Worm (Caenorhabditis elegans) whole organism, midembryonic: ENCODE measurements around the gene saps-1.

ENCODE experiments used
- flt-1 ChIP-seq: fragments of 200-800 bp; sonication (Bioruptor generic); IDR thresholded peaks from 2 replicates; pipeline ENCODE4 v1.3.6; 2022; ENCODE audit warnings: missing genetic modification characterization, missing compliant biosample characterization
- ztf-23 ChIP-seq: fragments of 200-800 bp; sonication (Bioruptor generic); IDR thresholded peaks from 2 replicates; pipeline ENCODE4 v1.3.6; 2022; ENCODE audit warnings: missing genetic modification reagents, missing genetic modification characterization, missing compliant biosample characterization

DNA sequence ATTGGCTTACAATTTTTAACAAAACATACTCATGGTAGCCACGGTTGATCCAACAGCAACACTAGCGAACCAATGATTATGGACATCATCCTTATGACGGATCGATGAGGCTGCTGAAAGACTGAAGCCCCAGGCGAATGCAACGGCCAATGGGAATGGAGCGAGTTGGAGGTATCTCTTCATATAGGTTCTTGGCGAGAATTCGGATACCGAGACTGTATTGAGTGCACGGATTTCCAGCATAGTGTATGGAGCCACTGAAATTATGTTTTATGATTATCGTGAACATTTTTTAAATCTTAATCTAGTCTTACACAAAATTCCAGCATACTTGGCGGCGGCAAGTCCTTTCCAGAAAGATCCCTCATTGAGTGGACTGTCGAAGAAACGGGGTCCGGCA lies 47.1 kb downstream of the saps-1 start:
- TF ChIP-seq ztf-23 (GFP tag; lab: Robert Waterston, UW) = no peak
- no peak for TF ChIP-seq flt-1 (GFP tag; lab: Robert Waterston, UW)
